Fruit fly (Drosophila melanogaster) whole organism, wandering third instar larva: ENCODE data around the gene RNF220.

Source experiments
- Abd-B ChIP-seq: fragments of >200 bp; optimal IDR thresholded peaks from 2 replicates; lab custom pipeline; 2017; ENCODE audit warnings: missing biosample characterization, missing genetic modification characterization
- CG32264 ChIP-seq: fragments of 200-800 bp; sonication (Bioruptor generic); optimal IDR thresholded peaks from 2 replicates; lab custom pipeline; 2016; ENCODE audit warnings: missing biosample characterization, missing genetic modification characterization
- CrebA ChIP-seq: fragments of 200-800 bp; sonication (Bioruptor generic); optimal IDR thresholded peaks from 2 replicates; lab custom pipeline; 2016; ENCODE audit warnings: missing biosample characterization, mild to moderate bottlenecking, missing genetic modification characterization, borderline replicate concordance
- Dfd ChIP-seq: fragments of >200 bp; optimal IDR thresholded peaks from 2 replicates; lab custom pipeline; 2017; ENCODE audit warnings: missing biosample characterization, missing genetic modification characterization
- Dif ChIP-seq: fragments of 200-275, 200-300 bp; sonication (Bioruptor generic); optimal IDR thresholded peaks from 2 replicates; lab custom pipeline; 2018; ENCODE audit warnings: missing biosample characterization, missing genetic modification characterization; ENCODE audit not compliant: partially characterized antibody
- HLH106 ChIP-seq: fragments of 200-800 bp; optimal IDR thresholded peaks from 3 replicates; lab custom pipeline; 2019; ENCODE audit warnings: missing biosample characterization, mild to moderate bottlenecking, missing genetic modification characterization, moderate library complexity
- Hnf4 ChIP-seq: fragments of 200-800 bp; sonication (Bioruptor generic); optimal IDR thresholded peaks from 2 replicates; lab custom pipeline; 2016; ENCODE audit warnings: missing biosample characterization, mild to moderate bottlenecking, missing genetic modification characterization
- Hr78 ChIP-seq: fragments of >200 bp; optimal IDR thresholded peaks from 2 replicates; lab custom pipeline; 2017; ENCODE audit warnings: missing biosample characterization, missing genetic modification characterization
- Hr83 ChIP-seq: fragments of 200-300 bp; sonication (Bioruptor generic); optimal IDR thresholded peaks from 2 replicates; lab custom pipeline; 2016; ENCODE audit warnings: missing biosample characterization, mild to moderate bottlenecking, missing genetic modification characterization, moderate library complexity; ENCODE audit not compliant: poor library complexity, severe bottlenecking
- Jra ChIP-seq: sonication (Bioruptor generic); optimal IDR thresholded peaks from 2 replicates; lab custom pipeline; 2016; ENCODE audit warnings: missing biosample characterization, missing genetic modification characterization
- Mio ChIP-seq: sonication (Bioruptor generic); optimal IDR thresholded peaks from 2 replicates; lab custom pipeline; 2016; ENCODE audit warnings: missing biosample characterization, missing genetic modification characterization
- Myc ChIP-seq: fragments of >200 bp; optimal IDR thresholded peaks from 2 replicates; lab custom pipeline; 2017
- Rel ChIP-seq, 2 experiments: fragments of 200-800 bp; sonication (Bioruptor generic) in 1 of 2; optimal IDR thresholded peaks; 2 replicates in 1 of 2; 3 replicates in 1 of 2; lab custom pipeline; 2016 to 2019; ENCODE audit warnings: mild to moderate bottlenecking in 2 of 2, missing biosample characterization in 2 of 2, missing genetic modification characterization in 2 of 2, moderate library complexity in 1 of 2
- Sp1 ChIP-seq: fragments of 200-800 bp; sonication (Bioruptor generic); optimal IDR thresholded peaks from 3 replicates; lab custom pipeline; 2019; ENCODE audit warnings: missing biosample characterization, mild to moderate bottlenecking, missing genetic modification characterization, moderate library complexity
- Vsx2 ChIP-seq: fragments of 200-300, 225-300 bp; sonication (Bioruptor generic); optimal IDR thresholded peaks from 2 replicates; lab custom pipeline; 2018; ENCODE audit warnings: missing biosample characterization, missing genetic modification characterization; ENCODE audit not compliant: partially characterized antibody
- br ChIP-seq: fragments of 200-800 bp; sonication (Bioruptor generic); optimal IDR thresholded peaks from 2 replicates; lab custom pipeline; 2016; ENCODE audit warnings: missing biosample characterization, missing genetic modification characterization
- brk ChIP-seq: fragments of 200-800 bp; sonication (Bioruptor generic); optimal IDR thresholded peaks from 2 replicates; lab custom pipeline; 2016; ENCODE audit warnings: missing biosample characterization, mild to moderate bottlenecking, missing genetic modification characterization
- dl ChIP-seq, 2 experiments: fragments of 175-275, 200-275 bp in 1 of 2; fragments of 200-275 bp in 1 of 2; sonication (Bioruptor generic); optimal IDR thresholded peaks; lab custom pipeline; 2018; ENCODE audit warnings: mild to moderate bottlenecking in 2 of 2, missing biosample characterization in 2 of 2, missing genetic modification characterization in 2 of 2, moderate library complexity in 2 of 2; ENCODE audit not compliant: partially characterized antibody in 2 of 2, insufficient read depth in 1 of 2
- dmrt93B ChIP-seq: fragments of 200-800 bp; sonication (Bioruptor generic); optimal IDR thresholded peaks from 2 replicates; lab custom pipeline; 2018; ENCODE audit warnings: missing biosample characterization, mild to moderate bottlenecking, missing genetic modification characterization
- dsf ChIP-seq: sonication (Bioruptor generic); optimal IDR thresholded peaks from 2 replicates; lab custom pipeline; 2016; ENCODE audit warnings: missing biosample characterization, missing genetic modification characterization, borderline replicate concordance
- ey ChIP-seq: fragments of 200-800 bp; sonication (Bioruptor generic); optimal IDR thresholded peaks from 2 replicates; lab custom pipeline; 2016; ENCODE audit warnings: missing biosample characterization, missing genetic modification characterization
- foxo ChIP-seq, 2 experiments: fragments of 200-800 bp; sonication (Bioruptor generic); optimal IDR thresholded peaks; 2 replicates in 1 of 2; 3 replicates in 1 of 2; lab custom pipeline; 2016 to 2017; ENCODE audit warnings: missing biosample characterization in 2 of 2, missing genetic modification characterization in 2 of 2
- fru ChIP-seq: fragments of 200-800 bp; sonication (Bioruptor generic); optimal IDR thresholded peaks from 3 replicates; lab custom pipeline; 2016; ENCODE audit warnings: missing biosample characterization, mild to moderate bottlenecking, missing genetic modification characterization
- h ChIP-seq: fragments of 200-800 bp; sonication (Bioruptor generic); optimal IDR thresholded peaks from 3 replicates; lab custom pipeline; 2016; ENCODE audit warnings: missing biosample characterization, mild to moderate bottlenecking, missing genetic modification characterization
- jim ChIP-seq: fragments of 175-275, 200-325 bp; sonication (Bioruptor generic); optimal IDR thresholded peaks from 2 replicates; lab custom pipeline; 2016; ENCODE audit warnings: missing biosample characterization, mild to moderate bottlenecking, missing genetic modification characterization
- lola ChIP-seq: fragments of >200 bp; optimal IDR thresholded peaks from 2 replicates; lab custom pipeline; 2017; ENCODE audit warnings: missing biosample characterization, missing genetic modification characterization
- pan ChIP-seq: fragments of >200 bp; optimal IDR thresholded peaks from 2 replicates; lab custom pipeline; 2017
- rgr ChIP-seq: fragments of 200-800 bp; sonication (Bioruptor generic); optimal IDR thresholded peaks from 3 replicates; lab custom pipeline; 2016; ENCODE audit warnings: missing biosample characterization, mild to moderate bottlenecking, missing genetic modification characterization
- sage ChIP-seq: fragments of 200-800 bp; sonication (Bioruptor generic); optimal IDR thresholded peaks from 2 replicates; lab custom pipeline; 2016; ENCODE audit warnings: missing biosample characterization, mild to moderate bottlenecking, missing genetic modification characterization
- tai ChIP-seq: sonication (Bioruptor generic); optimal IDR thresholded peaks from 2 replicates; lab custom pipeline; 2016; ENCODE audit warnings: missing biosample characterization, missing genetic modification characterization
- usp ChIP-seq: fragments of >200 bp; optimal IDR thresholded peaks from 2 replicates; lab custom pipeline; 2017; ENCODE audit warnings: missing biosample characterization, missing genetic modification characterization
- woc ChIP-seq: sonication (Bioruptor generic); optimal IDR thresholded peaks from 2 replicates; lab custom pipeline; 2016; ENCODE audit warnings: missing biosample characterization, mild to moderate bottlenecking, missing genetic modification characterization

Gene RNF220

DNA sequence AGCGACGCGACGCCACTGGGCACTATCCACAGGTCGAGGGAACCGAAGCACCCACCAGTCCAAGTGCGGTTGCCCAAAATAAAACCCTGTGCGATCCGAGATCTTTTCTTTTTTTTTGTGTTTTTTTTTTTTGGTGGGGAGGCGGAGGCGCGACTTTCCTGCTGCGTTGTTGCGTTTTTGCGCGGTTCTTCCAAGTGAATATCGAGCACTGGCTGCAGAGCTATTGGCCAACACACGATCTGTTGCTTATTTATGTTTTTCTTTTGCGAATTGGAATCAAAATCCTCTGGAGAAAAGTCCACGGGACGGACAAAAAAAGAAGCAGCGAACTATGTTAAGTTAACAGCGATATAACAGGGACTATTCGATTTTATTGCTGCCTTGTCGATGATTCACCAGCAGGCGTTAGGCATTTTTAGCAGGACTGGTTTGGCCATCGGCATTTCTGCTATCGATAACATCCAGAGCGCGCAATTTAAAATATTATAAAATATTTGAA, 5.4 kb downstream of the RNF220 start, which contains the start of gene wge:
TSS of gene wge (minus strand) at position 343 of the 499 bp plus-strand sequence.
- TF ChIP-seq h (GFP tag; lab: Kevin White, UChicago) (no peak), Hr78 (GFP tag; lab: Kevin White, UChicago) (no peak), Myc (lab: Kevin White, UChicago) (no peak), rgr (GFP tag; lab: Kevin White, UChicago) (no peak), Vsx2 (GFP tag; lab: Kevin White, UChicago) (no peak), dmrt93B (GFP tag; lab: Kevin White, UChicago) (no peak), Abd-B (GFP tag; lab: Kevin White, UChicago) (no peak), ey (no peak), Sp1 (GFP tag; lab: Kevin White, UChicago) (peak; percentile 59), brk (GFP tag; lab: Kevin White, UChicago) (no peak), jim (GFP tag; lab: Kevin White, UChicago) (peak; percentile 80), Rel (GFP tag; optimal IDR thresholded peaks at IDR 0.05; lab: Kevin White, UChicago) (no peak), Rel (tag; optimal IDR thresholded peaks at IDR 0.05; lab: Kevin White, UChicago) (peak; percentile 33), dl (GFP tag; optimal IDR thresholded peaks at IDR 0.05; lab: Kevin White, UChicago; ENCODE audit: insufficient read depth in 1 of 2, partially characterized antibody in 2 of 2) (no peak), HLH106 (tag; lab: Kevin White, UChicago) (peak; percentile 12), Dfd (GFP tag; lab: Kevin White, UChicago) (no peak), fru (GFP tag; lab: Kevin White, UChicago) (no peak), woc (GFP tag; lab: Kevin White, UChicago) (no peak), pan (lab: Kevin White, UChicago) (no peak), foxo (GFP tag; optimal IDR thresholded peaks at IDR 0.05; lab: Kevin White, UChicago) (no peak), Hnf4 (GFP tag; lab: Kevin White, UChicago) (no peak), lola (no peak), tai (GFP tag; lab: Kevin White, UChicago) (no peak), CrebA (GFP tag; lab: Kevin White, UChicago) (no peak)

DNA sequence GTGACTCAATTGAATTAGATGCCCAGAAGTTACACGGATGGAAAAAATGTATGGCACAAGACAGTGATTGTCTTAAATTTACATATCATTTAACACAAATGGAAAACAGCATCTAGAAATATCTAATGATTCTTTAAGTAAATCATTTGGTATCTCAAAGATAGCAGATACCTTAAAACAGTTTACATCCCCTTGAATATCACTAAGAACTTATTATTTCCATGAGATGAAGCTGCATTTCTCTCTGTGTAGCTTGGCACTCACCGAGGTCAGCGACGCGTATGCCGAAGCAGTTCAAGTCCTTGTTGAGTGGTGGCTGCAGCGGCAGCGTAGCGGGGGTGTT, 6.6 kb downstream of the RNF220 start:
- TF ChIP-seq fru (GFP tag; lab: Kevin White, UChicago) (peak; percentile 6), dmrt93B (GFP tag; lab: Kevin White, UChicago) (no peak)
- TF ChIP-seq, all 38 proteins: peak for 1

DNA sequence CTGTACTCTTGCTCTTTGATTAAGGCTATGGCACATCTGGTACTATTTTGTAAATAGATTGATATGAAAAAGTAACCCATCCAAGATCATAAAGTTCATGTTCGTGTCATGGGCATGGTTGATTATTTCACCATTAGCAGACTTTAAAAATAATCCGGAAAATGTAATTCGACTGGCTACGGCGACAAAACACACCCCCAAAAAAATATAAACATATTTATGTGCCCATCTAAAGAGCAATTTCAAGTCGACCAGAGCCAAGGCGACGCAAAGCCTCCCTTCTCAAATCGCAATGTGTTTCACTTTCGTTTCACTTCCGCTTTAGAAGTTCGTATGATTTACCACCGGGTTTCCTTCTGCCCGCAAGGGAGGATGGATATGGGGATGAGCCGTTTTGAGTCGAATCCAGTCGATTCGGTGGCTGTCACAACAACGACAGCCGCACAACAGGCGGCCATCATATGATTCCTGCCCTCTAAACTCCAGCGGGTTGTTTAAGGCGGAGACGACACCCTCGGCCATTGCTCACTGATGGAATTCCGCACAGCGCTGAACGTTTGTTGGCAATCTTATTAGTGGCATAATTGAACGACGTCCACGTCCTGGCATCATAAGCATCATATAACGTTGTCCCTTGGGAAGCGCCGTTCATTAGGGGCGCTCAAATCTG, 7.1 kb downstream of the RNF220 start:
- TF ChIP-seq tai (GFP tag; lab: Kevin White, UChicago) (no peak), Mio (GFP tag; lab: Kevin White, UChicago) (no peak), ey (no peak), CG32264 (GFP tag; lab: Kevin White, UChicago) (no peak), Abd-B (GFP tag; lab: Kevin White, UChicago) (no peak), dmrt93B (GFP tag; lab: Kevin White, UChicago) (no peak)

DNA sequence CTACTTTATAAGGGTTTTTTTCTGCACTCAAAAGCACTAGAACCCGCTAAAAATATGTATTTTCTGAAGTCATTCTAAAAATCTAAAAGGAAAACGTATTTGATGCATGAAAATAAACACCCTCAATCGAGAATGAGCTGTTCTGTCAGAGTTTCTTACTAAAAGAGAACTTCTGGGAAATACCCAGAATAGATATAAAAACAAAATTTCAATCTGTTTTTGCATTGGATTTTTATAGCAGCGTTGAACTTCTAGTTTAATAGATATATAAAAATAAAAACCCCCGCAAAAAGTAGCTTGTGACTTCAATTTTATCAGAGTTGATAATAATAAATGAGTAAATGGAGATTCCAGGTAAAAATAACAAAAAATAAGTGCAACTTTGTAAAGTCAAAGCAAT, 7.8 kb downstream of the RNF220 start:
- TF ChIP-seq usp (GFP tag; lab: Kevin White, UChicago) (no peak), dsf (GFP tag; lab: Kevin White, UChicago) (no peak), ey (no peak), Mio (GFP tag; lab: Kevin White, UChicago) (no peak), foxo (GFP tag; optimal IDR thresholded peaks at IDR 0.05; lab: Kevin White, UChicago) (no peak), Dif (GFP tag; lab: Kevin White, UChicago) (no peak), brk (GFP tag; lab: Kevin White, UChicago) (no peak), HLH106 (tag; lab: Kevin White, UChicago) (no peak), rgr (GFP tag; lab: Kevin White, UChicago) (no peak), CrebA (GFP tag; lab: Kevin White, UChicago) (no peak), Dfd (GFP tag; lab: Kevin White, UChicago) (no peak)

- TF ChIP-seq Jra (no peak), pan (lab: Kevin White, UChicago) (no peak), br (GFP tag; lab: Kevin White, UChicago) (no peak), sage (GFP tag; lab: Kevin White, UChicago) (no peak), rgr (GFP tag; lab: Kevin White, UChicago) (no peak), Dfd (GFP tag; lab: Kevin White, UChicago) (no peak), Hr83 (GFP tag; lab: Kevin White, UChicago) (no peak), Rel (GFP tag; optimal IDR thresholded peaks at IDR 0.05; lab: Kevin White, UChicago) (no peak), Rel (tag; optimal IDR thresholded peaks at IDR 0.05; lab: Kevin White, UChicago) (no peak), CG32264 (GFP tag; lab: Kevin White, UChicago) (no peak), brk (GFP tag; lab: Kevin White, UChicago) (no peak), Hnf4 (GFP tag; lab: Kevin White, UChicago) (no peak)
- TF ChIP-seq, all 38 proteins: peak for 0
These were observed 8.4 kb downstream of the RNF220 start for dm6 chr3R:22717863-22718262.
